Fruit fly (Drosophila melanogaster): ENCODE measurements around the gene Jon65Ai.
A peak's percentile ranks its signal among the peaks of the same experiment; 100 is the strongest.

The Jon65Ai gene

DNA sequence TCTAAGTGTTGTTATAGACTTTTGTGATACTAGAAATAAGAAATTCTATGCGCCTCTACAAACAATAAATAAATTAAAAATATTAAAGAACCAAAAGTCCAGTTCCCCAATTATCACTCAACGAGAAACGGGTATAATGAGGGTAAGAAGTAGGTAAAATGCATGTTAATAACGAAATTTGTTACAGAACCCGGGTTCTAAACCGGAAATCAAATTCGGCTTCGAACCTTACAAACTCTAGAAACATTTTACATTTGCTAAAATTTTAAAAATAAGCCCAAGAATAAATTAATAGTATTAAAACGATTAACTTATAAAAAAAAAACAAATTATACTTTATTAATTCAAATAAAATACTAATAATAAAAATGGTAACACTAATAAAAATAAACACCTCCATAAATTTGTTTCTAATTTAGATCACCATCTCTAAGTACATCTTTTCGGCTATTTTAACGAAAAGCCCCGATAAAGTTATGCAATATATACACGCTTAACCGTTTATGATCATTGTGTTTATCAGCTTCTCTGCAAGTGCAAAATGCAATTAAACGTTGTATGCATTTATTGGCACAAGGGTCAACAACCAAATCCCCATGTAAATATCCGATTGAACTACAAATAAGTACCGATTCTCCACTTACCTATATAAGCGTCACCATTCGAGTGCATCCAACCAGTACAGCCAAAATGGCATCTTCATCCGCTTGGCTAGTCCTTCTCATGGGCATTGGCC lies 17.4 kb upstream of the Jon65Ai start, which contains the start of gene CG6602 (continued):
- TF ChIP-seq crc (GFP tag; optimal IDR thresholded peaks at IDR 0.05) (peak; percentile 25), CG15601 (tag; optimal IDR thresholded peaks at IDR 0.05) (peak; percentile 29), shn (GFP tag; optimal IDR thresholded peaks at IDR 0.05) (peak; percentile 37), Dll (GFP tag; IDR thresholded peaks at IDR 0.05; ENCODE audit: partially characterized antibody) (no peak), fd3F (GFP tag; optimal IDR thresholded peaks at IDR 0.05) (peak; percentile 55), CG7839 (tag; optimal IDR thresholded peaks at IDR 0.05) (peak; percentile 73), knrl (GFP tag; IDR thresholded peaks at IDR 0.05; ENCODE audit: partially characterized antibody) (no peak), Dip2 (GFP tag; IDR thresholded peaks at IDR 0.05) (no peak), Side (GFP tag; optimal IDR thresholded peaks at IDR 0.05) (peak; percentile 45), pho (GFP tag; optimal IDR thresholded peaks at IDR 0.05) (no peak), ERR (GFP tag; optimal IDR thresholded peaks at IDR 0.05) (no peak), da (GFP tag; optimal IDR thresholded peaks at IDR 0.05) (no peak), CG1792 (GFP tag; optimal IDR thresholded peaks at IDR 0.05) (peak; percentile 39), CG15011 (GFP tag; optimal IDR thresholded peaks at IDR 0.05) (peak; percentile 60), CG10959 (GFP tag; IDR thresholded peaks at IDR 0.05) (peak; percentile 16; the same call in 1 of the 2 replicates), tin (GFP tag; optimal IDR thresholded peaks at IDR 0.05) (peak; percentile 58), run (tag; optimal IDR thresholded peaks at IDR 0.05) (no peak), mirr (GFP tag; optimal IDR thresholded peaks at IDR 0.05) (peak; percentile 70), ab (GFP tag; optimal IDR thresholded peaks at IDR 0.05) (no peak), pnt (GFP tag; optimal IDR thresholded peaks at IDR 0.05) (no peak), gcm2 (GFP tag; optimal IDR thresholded peaks at IDR 0.05) (no peak), chif (GFP tag; optimal IDR thresholded peaks at IDR 0.05) (peak; percentile 10 to 51), CG3281 (GFP tag; optimal IDR thresholded peaks at IDR 0.05) (peak; percentile 83), Myb (GFP tag; optimal IDR thresholded peaks at IDR 0.05) (peak; percentile 8), CG10366 (GFP tag; IDR thresholded peaks at IDR 0.05) (peak; percentile 71), schlank (tag; optimal IDR thresholded peaks at IDR 0.05) (peak; percentile 49), vfl (GFP tag; optimal IDR thresholded peaks at IDR 0.05) (no peak), Rfx (GFP tag; IDR thresholded peaks at IDR 0.05) (peak; percentile 89), CG17802 (tag; optimal IDR thresholded peaks at IDR 0.05) (peak; percentile 73), ci (GFP tag; IDR thresholded peaks at IDR 0.05) (peak; percentile 94), wek (GFP tag; optimal IDR thresholded peaks at IDR 0.05) (peak; percentile 6), dpn (GFP tag; optimal IDR thresholded peaks at IDR 0.05) (peak; percentile 32 to 76), CG14014 (GFP tag; IDR thresholded peaks at IDR 0.05) (peak; percentile 67), HLHmδ (GFP tag; optimal IDR thresholded peaks at IDR 0.05) (no peak), chn (GFP tag; optimal IDR thresholded peaks at IDR 0.05) (peak; percentile 33), CG15479 (GFP tag; optimal IDR thresholded peaks at IDR 0.05) (no peak), YL-1 (GFP tag; optimal IDR thresholded peaks at IDR 0.05) (peak; percentile 41), Oaz (GFP tag; IDR thresholded peaks at IDR 0.05) (peak; percentile 38; the same call in 1 of the 2 replicates), pros (GFP tag; optimal IDR thresholded peaks at IDR 0.05) (no peak), Dip3 (GFP tag; optimal IDR thresholded peaks at IDR 0.05) (peak; percentile 50), CG7928 (GFP tag; optimal IDR thresholded peaks at IDR 0.05) (peak; percentile 54), ash1 (GFP tag; optimal IDR thresholded peaks at IDR 0.05) (peak; percentile 51), Fer1 (GFP tag; optimal IDR thresholded peaks at IDR 0.05) (peak; percentile 84), Hr39 (optimal IDR thresholded peaks at IDR 0.05) (no peak), fd64A (GFP tag; optimal IDR thresholded peaks at IDR 0.05) (no peak), CG4854 (GFP tag; optimal IDR thresholded peaks at IDR 0.05) (peak; percentile 35), ems (GFP tag; optimal IDR thresholded peaks at IDR 0.05) (no peak), Taf1 (GFP tag; IDR thresholded peaks at IDR 0.05) (no peak; the same call in 1 of the 2 replicates), CG4730 (GFP tag; IDR thresholded peaks at IDR 0.05) (peak; percentile 45), tgo (GFP tag; IDR thresholded peaks at IDR 0.05) (peak; percentile 77), ro (GFP tag; IDR thresholded peaks at IDR 0.05) (peak; percentile 23; the same call in 1 of the 2 replicates)
